Fruit fly (Drosophila melanogaster): ENCODE data around the gene CG31140.

The CG31140 gene

dm6 chr3R:23971764-23972163, 8.8 kb downstream of the CG31140 start:
- TF ChIP-seq Smox (GFP tag; optimal IDR thresholded peaks at IDR 0.05) (no peak), lz (GFP tag; optimal IDR thresholded peaks at IDR 0.05) (no peak), dac (GFP tag; optimal IDR thresholded peaks at IDR 0.05) (no peak), CG8632 (GFP tag; optimal IDR thresholded peaks at IDR 0.05) (no peak), CG8319 (GFP tag; optimal IDR thresholded peaks at IDR 0.05) (no peak), Eip75B (GFP tag; optimal IDR thresholded peaks at IDR 0.05) (no peak), acj6 (GFP tag; optimal IDR thresholded peaks at IDR 0.05) (no peak), Hr38 (GFP tag; optimal IDR thresholded peaks at IDR 0.05) (no peak), CG31627 (GFP tag; optimal IDR thresholded peaks at IDR 0.05) (no peak), ss (GFP tag; optimal IDR thresholded peaks at IDR 0.05) (no peak), vri (GFP tag; optimal IDR thresholded peaks at IDR 0.05) (no peak), esn (GFP tag; optimal IDR thresholded peaks at IDR 0.05) (no peak), Sox102F (GFP tag; optimal IDR thresholded peaks at IDR 0.05) (no peak), achi (GFP tag; optimal IDR thresholded peaks at IDR 0.05) (no peak), CG10669 (GFP tag; optimal IDR thresholded peaks at IDR 0.05) (no peak), Sox15 (GFP tag; optimal IDR thresholded peaks at IDR 0.05) (no peak)

- TF ChIP-seq CG11294 (GFP tag; IDR thresholded peaks at IDR 0.05) (no peak), dac (GFP tag; optimal IDR thresholded peaks at IDR 0.05) (no peak), CG7368 (GFP tag; optimal IDR thresholded peaks at IDR 0.05) (no peak), CG16779 (tag; optimal IDR thresholded peaks at IDR 0.05) (no peak), Sox15 (GFP tag; optimal IDR thresholded peaks at IDR 0.05) (no peak), Hr4 (GFP tag; optimal IDR thresholded peaks at IDR 0.05) (no peak), fd59A (GFP tag; optimal IDR thresholded peaks at IDR 0.05) (no peak), CG11902 (GFP tag; optimal IDR thresholded peaks at IDR 0.05) (no peak), acj6 (GFP tag; optimal IDR thresholded peaks at IDR 0.05) (no peak), vri (GFP tag; optimal IDR thresholded peaks at IDR 0.05) (no peak), Hr39 (GFP tag; optimal IDR thresholded peaks at IDR 0.05) (no peak), esn (GFP tag; optimal IDR thresholded peaks at IDR 0.05) (no peak), CG4318 (GFP tag; optimal IDR thresholded peaks at IDR 0.05) (no peak), OdsH (GFP tag; optimal IDR thresholded peaks at IDR 0.05) (no peak), topi (GFP tag; optimal IDR thresholded peaks at IDR 0.05) (no peak), Sox102F (GFP tag; optimal IDR thresholded peaks at IDR 0.05) (no peak), spab (GFP tag; optimal IDR thresholded peaks at IDR 0.05) (no peak)
These were observed 18.7 kb downstream of the CG31140 start for dm6 chr3R:23981645-23982044.

dm6 chr3R:23986479-23986930, 23.5 kb downstream of the CG31140 start, which contains the start of the genes CG13603 and CG5902:
CG13603 (minus strand) TSS chr3R:23986569.
CG5902 (plus strand) TSS chr3R:23986642.
- no peak for TF ChIP-seq Smox (GFP tag; optimal IDR thresholded peaks at IDR 0.05)
- no peak for TF ChIP-seq Eip78C (GFP tag)
- TF ChIP-seq CG8319 (GFP tag; optimal IDR thresholded peaks at IDR 0.05) = no peak
- TF ChIP-seq CG6792 (GFP tag; optimal IDR thresholded peaks at IDR 0.05) = peak; percentile 29
- TF ChIP-seq cyc (GFP tag; optimal IDR thresholded peaks at IDR 0.05) = peak; percentile 57
- peak; percentile 61 for TF ChIP-seq esn (GFP tag; optimal IDR thresholded peaks at IDR 0.05)
- peak; percentile 96 for TF ChIP-seq Sox14 (GFP tag; optimal IDR thresholded peaks at IDR 0.05)
- TF ChIP-seq ss (GFP tag; optimal IDR thresholded peaks at IDR 0.05) = peak in 1 of 2 experiments; percentile 72
- peak; percentile 40 for TF ChIP-seq CG6808 (GFP tag; optimal IDR thresholded peaks at IDR 0.05)
- TF ChIP-seq CG34406 (GFP tag; optimal IDR thresholded peaks at IDR 0.05) = peak; percentile 34
- peak; percentile 36 for TF ChIP-seq dsx (GFP tag; optimal IDR thresholded peaks at IDR 0.05; ENCODE audit: poor library complexity, severe bottlenecking)
- no peak for TF ChIP-seq CG9139 (GFP tag; optimal IDR thresholded peaks at IDR 0.05)
- peak; percentile 31 for TF ChIP-seq spab (GFP tag; optimal IDR thresholded peaks at IDR 0.05)
- TF ChIP-seq CG6854 (GFP tag; optimal IDR thresholded peaks at IDR 0.05) = peak; percentile 45
- no peak for TF ChIP-seq OdsH (GFP tag; optimal IDR thresholded peaks at IDR 0.05)
- TF ChIP-seq CG7368 (GFP tag; optimal IDR thresholded peaks at IDR 0.05) = peak; percentile 26
- peak; percentile 69; the same call in 1 of the 3 replicates for TF ChIP-seq CG6163 (GFP tag; IDR thresholded peaks at IDR 0.05)
- TF ChIP-seq Ets96B (tag; optimal IDR thresholded peaks at IDR 0.05) = peak; percentile 11
- peak; percentile 79 for TF ChIP-seq svp (GFP tag)
- TF ChIP-seq net (GFP tag; optimal IDR thresholded peaks at IDR 0.05) = peak; percentile 28
- no peak for TF ChIP-seq dac (GFP tag; optimal IDR thresholded peaks at IDR 0.05)
